Fruit fly (Drosophila melanogaster) whole organism, embryonic: ENCODE results near the gene Fum1.

Source experiments
- B-H2 ChIP-seq: fragments of 200-800 bp; sonication (Bioruptor generic); optimal IDR thresholded peaks from 2 replicates; lab custom pipeline; 2018; ENCODE audit warnings: missing biosample characterization, mild to moderate bottlenecking, missing genetic modification characterization
- CG10543 ChIP-seq: fragments of 200-800 bp; sonication (Bioruptor generic); optimal IDR thresholded peaks from 3 replicates; lab custom pipeline; 2017; ENCODE audit warnings: missing biosample characterization, mild to moderate bottlenecking, missing genetic modification characterization, moderate library complexity
- CG10565 ChIP-seq: fragments of 200-800 bp; sonication (Bioruptor generic); optimal IDR thresholded peaks from 3 replicates; lab custom pipeline; 2016; ENCODE audit warnings: missing biosample characterization, mild to moderate bottlenecking, missing genetic modification characterization
- CG11247 ChIP-seq: fragments of 200-800 bp; sonication (Bioruptor generic); IDR thresholded peaks from 2 replicates; pipeline ENCODE4 v1.3.6; 2022; ENCODE audit warnings: missing biosample characterization, missing genetic modification characterization
- CG12219 ChIP-seq: fragments of 200-800 bp; sonication (Bioruptor generic); optimal IDR thresholded peaks from 3 replicates; lab custom pipeline; 2018; ENCODE audit warnings: missing biosample characterization, mild to moderate bottlenecking, missing genetic modification characterization
- CG13424 ChIP-seq: fragments of 200-800 bp; sonication (Bioruptor generic); optimal IDR thresholded peaks from 2 replicates; lab custom pipeline; 2019; ENCODE audit warnings: missing biosample characterization, mild to moderate bottlenecking, missing genetic modification characterization, moderate library complexity
- CG14441 ChIP-seq: fragments of 200-800 bp; sonication (Bioruptor generic); IDR thresholded peaks from 2 replicates; pipeline ENCODE4 v1.3.6; 2022; ENCODE audit warnings: missing biosample characterization, missing genetic modification characterization
- CG15479 ChIP-seq: fragments of 200-800 bp; sonication (Bioruptor generic); optimal IDR thresholded peaks from 3 replicates; lab custom pipeline; 2019; ENCODE audit warnings: missing biosample characterization, mild to moderate bottlenecking, missing genetic modification characterization, moderate library complexity
- CG16863 ChIP-seq: fragments of 200-800 bp; sonication (Bioruptor generic); optimal IDR thresholded peaks from 3 replicates; lab custom pipeline; 2016; ENCODE audit warnings: missing biosample characterization, missing genetic modification characterization
- CG17385 ChIP-seq: fragments of 200-800 bp; sonication (Bioruptor generic); optimal IDR thresholded peaks from 3 replicates; lab custom pipeline; 2018; ENCODE audit warnings: missing biosample characterization, mild to moderate bottlenecking, missing genetic modification characterization
- CG17612 ChIP-seq: fragments of 200-800 bp; sonication (Bioruptor generic); IDR thresholded peaks from 2 replicates; pipeline ENCODE4 v1.3.6; 2022; ENCODE audit warnings: missing biosample characterization, missing genetic modification characterization
- CG30020 ChIP-seq: fragments of 200-800 bp; optimal IDR thresholded peaks from 2 replicates; lab custom pipeline; 2019; ENCODE audit warnings: missing biosample characterization, mild to moderate bottlenecking, missing genetic modification characterization, moderate library complexity
- CG31441 ChIP-seq: fragments of 200-800 bp; sonication (Bioruptor generic); IDR thresholded peaks from 2 replicates; pipeline ENCODE4 v1.3.6; 2022; ENCODE audit warnings: missing biosample characterization, missing genetic modification characterization
- CG32767 ChIP-seq: fragments of 200-800 bp; sonication (Bioruptor generic); IDR thresholded peaks from 2 replicates; pipeline ENCODE4 v1.3.6; 2022; ENCODE audit warnings: missing biosample characterization, missing genetic modification characterization
- CG34376 ChIP-seq: fragments of 200-800 bp; sonication (Bioruptor generic); optimal IDR thresholded peaks from 2 replicates; lab custom pipeline; 2018; ENCODE audit warnings: missing biosample characterization, mild to moderate bottlenecking, missing genetic modification characterization
- CG3847 ChIP-seq: fragments of 200-800 bp; sonication (Bioruptor generic); IDR thresholded peaks from 2 replicates; pipeline ENCODE4 v1.3.6; 2022; ENCODE audit warnings: missing biosample characterization, missing genetic modification characterization
- CG4282 ChIP-seq: fragments of 200-800 bp; sonication (Bioruptor generic); optimal IDR thresholded peaks from 2 replicates; lab custom pipeline; 2016; ENCODE audit warnings: missing biosample characterization, missing genetic modification characterization
- CG4360 ChIP-seq: fragments of 200-800 bp; sonication (Bioruptor generic); IDR thresholded peaks from 2 replicates; pipeline ENCODE4 v1.3.6; 2022; ENCODE audit warnings: missing biosample characterization, missing genetic modification characterization
- CG7556 ChIP-seq: fragments of 200-800 bp; sonication (Bioruptor generic); optimal IDR thresholded peaks from 2 replicates; lab custom pipeline; 2017; ENCODE audit warnings: missing biosample characterization, mild to moderate bottlenecking, missing genetic modification characterization
- CG8359 ChIP-seq: fragments of 200-800 bp; sonication (Bioruptor generic); optimal IDR thresholded peaks from 2 replicates; lab custom pipeline; 2017; ENCODE audit warnings: missing biosample characterization, mild to moderate bottlenecking, missing genetic modification characterization, borderline replicate concordance
- CTCF ChIP-seq: fragments of 200-800 bp; sonication (Bioruptor generic); optimal IDR thresholded peaks from 2 replicates; lab custom pipeline; 2017; ENCODE audit warnings: missing biosample characterization, mild to moderate bottlenecking, missing genetic modification characterization, moderate library complexity
- CrebB ChIP-seq: fragments of 200-800 bp; sonication (Bioruptor generic); optimal IDR thresholded peaks from 3 replicates; lab custom pipeline; 2018; ENCODE audit warnings: missing biosample characterization, mild to moderate bottlenecking, missing genetic modification characterization
- Dbx ChIP-seq: fragments of 200-800 bp; sonication (Bioruptor generic); IDR thresholded peaks from 3 replicates; pipeline ENCODE4 v1.3.6; 2022; ENCODE audit warnings: missing biosample characterization, missing genetic modification characterization
- Dek ChIP-seq: fragments of 200-800 bp; sonication (Bioruptor generic); optimal IDR thresholded peaks from 3 replicates; lab custom pipeline; 2019; ENCODE audit warnings: missing biosample characterization, mild to moderate bottlenecking, missing genetic modification characterization, moderate library complexity
- Dp ChIP-seq: fragments of 200-800 bp; sonication (Bioruptor generic); optimal IDR thresholded peaks from 2 replicates; lab custom pipeline; 2018; ENCODE audit warnings: missing biosample characterization, mild to moderate bottlenecking, missing genetic modification characterization, moderate library complexity
- E2f2 ChIP-seq: fragments of 200-800 bp; sonication (Bioruptor generic); IDR thresholded peaks from 2 replicates; pipeline ENCODE4 v1.3.6; 2022; ENCODE audit warnings: missing biosample characterization, missing genetic modification characterization
- Ets65A ChIP-seq: fragments of 200-800 bp; sonication (Bioruptor generic); peaks from one replicate; lab custom pipeline; 2016; ENCODE audit warnings: missing biosample characterization, missing genetic modification characterization
- Ets97D ChIP-seq: fragments of 200-800 bp; sonication (Bioruptor generic); optimal IDR thresholded peaks from 3 replicates; lab custom pipeline; 2016; ENCODE audit warnings: missing biosample characterization, missing genetic modification characterization
- Hmr ChIP-seq: fragments of 200-800 bp; sonication (Bioruptor generic); optimal IDR thresholded peaks from 3 replicates; lab custom pipeline; 2017; ENCODE audit warnings: mild to moderate bottlenecking, missing biosample characterization, missing genetic modification reagents, missing genetic modification characterization
- MTF-1 ChIP-seq: fragments of 200-800 bp; sonication (Bioruptor generic); optimal IDR thresholded peaks from 2 replicates; lab custom pipeline; 2018; ENCODE audit warnings: missing biosample characterization, mild to moderate bottlenecking, missing genetic modification characterization, borderline replicate concordance
- Mes4 ChIP-seq: fragments of 200-800 bp; sonication (Bioruptor generic); optimal IDR thresholded peaks from 2 replicates; lab custom pipeline; 2016; ENCODE audit warnings: missing biosample characterization, missing genetic modification characterization
- Rfx ChIP-seq: fragments of 200-800 bp; sonication (Bioruptor generic); IDR thresholded peaks from 2 replicates; pipeline ENCODE4 v1.3.6; 2022; ENCODE audit warnings: missing biosample characterization, missing genetic modification characterization
- Side ChIP-seq: fragments of 200-800 bp; sonication (Bioruptor generic); optimal IDR thresholded peaks from 2 replicates; lab custom pipeline; 2016; ENCODE audit warnings: missing biosample characterization, missing genetic modification characterization
- Spps ChIP-seq: fragments of 200-800 bp; sonication (Bioruptor generic); optimal IDR thresholded peaks from 2 replicates; lab custom pipeline; 2018; ENCODE audit warnings: missing biosample characterization, mild to moderate bottlenecking, missing genetic modification characterization
- Trl ChIP-seq, 3 experiments: fragments of >200 bp in 2 of 3; fragments of 200-800 bp in 1 of 3; sonication (Bioruptor generic) in 1 of 3; optimal IDR thresholded peaks; 2 replicates in 1 of 3; 3 replicates in 2 of 3; lab custom pipeline; 2016 to 2017; ENCODE audit warnings: missing biosample characterization in 1 of 3, missing genetic modification characterization in 1 of 3
- bigmax ChIP-seq: fragments of 200-800 bp; sonication (Bioruptor generic); optimal IDR thresholded peaks from 2 replicates; lab custom pipeline; 2018; ENCODE audit warnings: missing biosample characterization, mild to moderate bottlenecking, missing genetic modification characterization
- cg ChIP-seq: fragments of 200-800 bp; sonication (Bioruptor generic); optimal IDR thresholded peaks from 3 replicates; lab custom pipeline; 2019; ENCODE audit warnings: missing biosample characterization, mild to moderate bottlenecking, missing genetic modification characterization, moderate library complexity
- disco-r ChIP-seq: fragments of 200-800 bp; sonication (Bioruptor generic); optimal IDR thresholded peaks from 2 replicates; lab custom pipeline; 2016; ENCODE audit warnings: missing biosample characterization, missing genetic modification characterization
- fd3F ChIP-seq: fragments of 200-800 bp; sonication (Bioruptor generic); optimal IDR thresholded peaks from 2 replicates; lab custom pipeline; 2018; ENCODE audit warnings: missing biosample characterization, mild to moderate bottlenecking, missing genetic modification characterization, moderate library complexity
- fd64A ChIP-seq: fragments of 200-800 bp; sonication (Bioruptor generic); optimal IDR thresholded peaks from 3 replicates; lab custom pipeline; 2018; ENCODE audit warnings: missing biosample characterization, mild to moderate bottlenecking, missing genetic modification characterization
- gce ChIP-seq: fragments of 200-800 bp; sonication (Bioruptor generic); IDR thresholded peaks from 3 replicates; pipeline ENCODE4 v1.3.6; 2022; ENCODE audit warnings: missing biosample characterization, missing genetic modification characterization
- knrl ChIP-seq: fragments of 200-800 bp; sonication (Bioruptor generic); IDR thresholded peaks from 3 replicates; pipeline ENCODE4 v1.3.6; 2022; ENCODE audit warnings: missing biosample characterization, missing genetic modification characterization; ENCODE audit not compliant: partially characterized antibody
- mam ChIP-seq: fragments of 200-800 bp; sonication (Bioruptor generic); optimal IDR thresholded peaks from 3 replicates; lab custom pipeline; 2016; ENCODE audit warnings: missing biosample characterization, missing genetic modification characterization
- mld ChIP-seq: fragments of 200-800 bp; sonication (Bioruptor generic); IDR thresholded peaks from 3 replicates; pipeline ENCODE4 v1.3.6; 2022; ENCODE audit warnings: missing biosample characterization, missing genetic modification characterization; ENCODE audit not compliant: partially characterized antibody
- nmo ChIP-seq: fragments of 200-800 bp; sonication (Bioruptor generic); optimal IDR thresholded peaks from 2 replicates; lab custom pipeline; 2018; ENCODE audit warnings: missing biosample characterization, mild to moderate bottlenecking, missing genetic modification characterization, moderate library complexity
- onecut ChIP-seq: fragments of 200-800 bp; sonication (Bioruptor generic); IDR thresholded peaks from 2 replicates; pipeline ENCODE4 v1.3.6; 2022; ENCODE audit warnings: missing biosample characterization, missing genetic modification characterization
- sc ChIP-seq, 3 experiments: fragments of >200 bp in 2 of 3; fragments of 200-800 bp in 1 of 3; sonication (Bioruptor generic) in 1 of 3; optimal IDR thresholded peaks; 2 replicates in 2 of 3; 3 replicates in 1 of 3; lab custom pipeline; 2017; ENCODE audit warnings: mild to moderate bottlenecking in 1 of 3, missing biosample characterization in 1 of 3, missing genetic modification characterization in 1 of 3, missing genetic modification reagents in 1 of 3
- usp ChIP-seq: fragments of >200 bp; optimal IDR thresholded peaks from 2 replicates; lab custom pipeline; 2017; ENCODE audit warnings: missing biosample characterization, missing genetic modification characterization

Fum1 gene

DNA sequence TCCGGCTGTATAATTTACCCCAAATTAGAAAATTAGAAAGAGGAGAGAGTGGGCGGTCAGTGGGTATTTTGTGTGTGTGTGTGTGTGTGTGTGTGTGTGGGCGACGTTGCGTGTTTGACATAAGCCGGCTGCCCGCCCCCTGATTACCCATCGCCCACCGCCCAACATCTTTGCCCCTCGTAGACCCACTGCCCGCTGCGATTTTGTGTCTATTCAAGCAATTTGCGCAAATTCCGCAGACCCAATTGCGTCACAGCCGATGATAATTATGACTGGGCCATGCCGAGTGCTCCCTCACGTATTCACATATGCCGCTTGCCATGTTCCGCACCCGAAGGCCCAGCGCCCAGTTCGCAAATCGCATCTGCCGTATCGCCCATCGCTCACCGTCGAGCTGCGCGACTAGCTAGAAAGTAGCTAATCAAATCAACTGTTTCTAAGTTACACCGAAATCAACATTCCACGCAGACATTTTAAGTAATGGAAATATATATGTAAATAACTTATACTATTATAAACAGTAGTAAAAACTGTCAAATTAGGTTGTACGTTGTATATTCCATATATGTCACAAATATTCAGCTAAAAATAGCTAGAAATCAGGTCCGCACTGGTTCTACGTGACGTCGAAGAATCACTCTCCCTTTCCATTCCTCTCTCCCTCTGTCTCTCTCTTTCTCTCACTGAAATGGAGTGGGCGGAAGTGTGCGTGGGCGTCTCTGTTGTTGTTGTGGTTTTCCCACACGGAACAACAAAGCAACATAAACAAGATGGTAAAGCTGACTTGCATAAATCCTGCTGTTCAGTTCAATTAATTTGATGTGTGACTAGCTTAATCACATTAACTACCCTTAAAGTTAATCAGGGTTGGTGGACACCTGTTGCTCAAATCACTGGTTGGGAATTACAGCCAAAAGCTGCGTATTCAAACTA, 21.3 kb upstream of the Fum1 start (continued):
- TF ChIP-seq CG34376 (GFP tag; lab: Kevin White, UChicago) (peak; percentile 82), mld (GFP tag; lab: Robert Waterston, UW) (no peak), gce (GFP tag; lab: Robert Waterston, UW) (0 out of 3 replicates have a peak, but pooled peaks have one; percentile 13), CG3847 (GFP tag; lab: Robert Waterston, UW) (peak; percentile 27; the same call in 1 of the 2 replicates), nmo (peak; percentile 52), B-H2 (peak; percentile 69), CTCF (GFP tag; lab: Kevin White, UChicago) (no peak), mam (GFP tag; lab: Kevin White, UChicago) (no peak), CrebB (tag; lab: Kevin White, UChicago) (peak; percentile 67), Dp (GFP tag; lab: Kevin White, UChicago) (no peak), Ets97D (no peak), bigmax (GFP tag; lab: Kevin White, UChicago) (no peak), Spps (tag; lab: Kevin White, UChicago) (no peak), Dek (tag; lab: Kevin White, UChicago) (peak; percentile 23), fd64A (GFP tag; lab: Kevin White, UChicago) (no peak), E2f2 (GFP tag; lab: Robert Waterston, UW) (peak; percentile 25; the same call in 1 of the 2 replicates), CG31441 (peak; percentile 57; the same call in 1 of the 2 replicates), Mes4 (no peak), CG16863 (no peak), Side (GFP tag; lab: Kevin White, UChicago) (no peak), knrl (GFP tag; lab: Robert Waterston, UW) (no peak), Rfx (GFP tag; lab: Robert Waterston, UW) (peak; percentile 46), CG14441 (0 out of 2 replicates have a peak, but pooled peaks have one; percentile 28), usp (GFP tag; lab: Kevin White, UChicago) (no peak), Dbx (peak; percentile 14; the same call in 1 of the 3 replicates), disco-r (no peak), Trl (optimal IDR thresholded peaks at IDR 0.05; lab: Kevin White, UChicago) (peak; percentile 58 to 75), Trl (GFP tag; optimal IDR thresholded peaks at IDR 0.05; lab: Kevin White, UChicago) (no peak), CG8359 (GFP tag; lab: Kevin White, UChicago) (no peak), CG10543 (GFP tag; lab: Kevin White, UChicago) (peak; percentile 83), CG30020 (tag; lab: Kevin White, UChicago) (peak; percentile 7), CG11247 (GFP tag; lab: Robert Waterston, UW) (no peak), CG17612 (GFP tag; lab: Robert Waterston, UW) (no peak), MTF-1 (GFP tag; lab: Kevin White, UChicago) (no peak), CG4282 (GFP tag; lab: Kevin White, UChicago) (no peak), CG15479 (GFP tag; lab: Kevin White, UChicago) (peak; percentile 53), CG13424 (tag; lab: Kevin White, UChicago) (peak; percentile 63), cg (GFP tag; lab: Kevin White, UChicago) (peak; percentile 5), sc (optimal IDR thresholded peaks at IDR 0.05; lab: Kevin White, UChicago) (no peak), sc (GFP tag; optimal IDR thresholded peaks at IDR 0.05; lab: Kevin White, UChicago) (no peak), CG17385 (GFP tag; lab: Kevin White, UChicago) (peak; percentile 40), fd3F (no peak), Hmr (GFP tag; lab: Kevin White, UChicago) (peak; percentile 69), CG12219 (GFP tag; lab: Kevin White, UChicago) (peak; percentile 30), onecut (peak; percentile 28; the same call in 1 of the 2 replicates), CG7556 (GFP tag; lab: Kevin White, UChicago) (peak; percentile 64), CG4360 (GFP tag; lab: Robert Waterston, UW) (peak; percentile 79), Ets65A (GFP tag; lab: Kevin White, UChicago) (no peak), CG10565 (GFP tag; lab: Kevin White, UChicago) (no peak), CG32767 (GFP tag; lab: Robert Waterston, UW) (no peak)
